Fruit fly (Drosophila melanogaster) whole organism, wandering third instar larva: Measurements from ENCODE around the gene agt.

Source experiments
- CG9705 ChIP-seq: fragments of 200-800 bp; sonication (Bioruptor generic); optimal IDR thresholded peaks from 2 replicates; lab custom pipeline; 2018; ENCODE audit warnings: missing biosample characterization, mild to moderate bottlenecking, missing genetic modification characterization
- CrebA ChIP-seq: fragments of 200-800 bp; sonication (Bioruptor generic); optimal IDR thresholded peaks from 2 replicates; lab custom pipeline; 2016; ENCODE audit warnings: missing biosample characterization, mild to moderate bottlenecking, missing genetic modification characterization, borderline replicate concordance
- GATAd ChIP-seq: sonication (Bioruptor generic); optimal IDR thresholded peaks from 2 replicates; lab custom pipeline; 2016; ENCODE audit warnings: missing biosample characterization, missing genetic modification characterization
- Hr78 ChIP-seq: fragments of >200 bp; optimal IDR thresholded peaks from 2 replicates; lab custom pipeline; 2017; ENCODE audit warnings: missing biosample characterization, missing genetic modification characterization
- Myc ChIP-seq: fragments of >200 bp; optimal IDR thresholded peaks from 2 replicates; lab custom pipeline; 2017
- OdsH ChIP-seq: fragments of 200-800 bp; sonication (Bioruptor generic); optimal IDR thresholded peaks from 2 replicates; lab custom pipeline; 2016; ENCODE audit warnings: missing biosample characterization, mild to moderate bottlenecking, missing genetic modification characterization
- br ChIP-seq: fragments of 200-800 bp; sonication (Bioruptor generic); optimal IDR thresholded peaks from 2 replicates; lab custom pipeline; 2016; ENCODE audit warnings: missing biosample characterization, missing genetic modification characterization
- brk ChIP-seq: fragments of 200-800 bp; sonication (Bioruptor generic); optimal IDR thresholded peaks from 2 replicates; lab custom pipeline; 2016; ENCODE audit warnings: missing biosample characterization, mild to moderate bottlenecking, missing genetic modification characterization
- rgr ChIP-seq: fragments of 200-800 bp; sonication (Bioruptor generic); optimal IDR thresholded peaks from 3 replicates; lab custom pipeline; 2016; ENCODE audit warnings: missing biosample characterization, mild to moderate bottlenecking, missing genetic modification characterization
- tai ChIP-seq: sonication (Bioruptor generic); optimal IDR thresholded peaks from 2 replicates; lab custom pipeline; 2016; ENCODE audit warnings: missing biosample characterization, missing genetic modification characterization
- usp ChIP-seq: fragments of >200 bp; optimal IDR thresholded peaks from 2 replicates; lab custom pipeline; 2017; ENCODE audit warnings: missing biosample characterization, missing genetic modification characterization

DNA sequence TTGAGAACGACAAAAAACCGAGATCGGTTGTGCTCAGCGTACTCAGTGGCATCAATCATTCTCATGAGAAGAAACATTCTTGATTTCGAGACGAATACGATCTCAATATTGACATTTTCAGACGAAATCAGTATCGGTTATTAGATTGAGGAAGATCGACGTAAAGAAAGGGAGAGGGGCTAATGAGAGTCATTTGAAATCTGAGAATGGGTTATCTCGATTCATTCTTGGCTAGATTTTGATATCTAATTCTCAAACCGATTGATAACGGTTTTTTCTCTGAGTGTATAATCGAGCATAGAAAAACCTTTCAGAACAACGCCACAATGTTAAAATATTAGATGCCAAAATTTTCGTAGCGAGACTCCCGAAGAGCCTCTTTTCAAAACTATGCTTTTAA is 19.0 kb downstream of the agt start, which contains the start of gene CG31286:
- no peak for TF ChIP-seq GATAd (GFP tag; lab: Kevin White, UChicago)
- no peak for TF ChIP-seq CrebA
- TF ChIP-seq usp, result no peak
- TF ChIP-seq brk (GFP tag; lab: Kevin White, UChicago), result no peak
- TF ChIP-seq Hr78 (GFP tag; lab: Kevin White, UChicago), result no peak
- no peak for TF ChIP-seq tai (GFP tag; lab: Kevin White, UChicago)
- TF ChIP-seq Myc, result no peak
- TF ChIP-seq OdsH (GFP tag; lab: Kevin White, UChicago), result no peak
- TF ChIP-seq rgr, result no peak
- TF ChIP-seq CG9705, result no peak
- no peak for TF ChIP-seq br (GFP tag; lab: Kevin White, UChicago)
